Worm (Caenorhabditis elegans) whole organism, mixed stage, embryonic: ENCODE measurements around the gene srg-46.

ENCODE experiments used
- ceh-83 ChIP-seq: fragments of 200-800 bp; sonication (Bioruptor generic); optimal IDR thresholded peaks from 2 replicates; lab custom pipeline; 2018; ENCODE audit warnings: mild to moderate bottlenecking, missing genetic modification characterization, missing compliant biosample characterization
- elt-1 ChIP-seq: sonication (generic microtip); optimal IDR thresholded peaks from 2 replicates; lab custom pipeline; 2017; ENCODE audit warnings: missing genetic modification characterization, mild to moderate bottlenecking, missing compliant biosample characterization, antibody characterized with exemption, moderate library complexity, borderline replicate concordance; ENCODE audit not compliant: insufficient read depth
- elt-3 ChIP-seq: fragments of 150-350 bp; optimal IDR thresholded peaks from 2 replicates; lab custom pipeline; 2014; ENCODE audit warnings: missing biosample characterization, missing genetic modification characterization
- flh-1 ChIP-seq: fragments of 200-800 bp; sonication (Bioruptor generic); optimal IDR thresholded peaks from 2 replicates; lab custom pipeline; 2018; ENCODE audit warnings: mild to moderate bottlenecking, missing genetic modification characterization, moderate library complexity, missing compliant biosample characterization
- lsy-2 ChIP-seq: fragments of 150-350 bp; optimal IDR thresholded peaks from 2 replicates; lab custom pipeline; 2014; ENCODE audit warnings: missing biosample characterization, missing genetic modification characterization
- mep-1 ChIP-seq: fragments of 150-350 bp; optimal IDR thresholded peaks from 2 replicates; lab custom pipeline; 2017; ENCODE audit warnings: missing biosample characterization, missing genetic modification reagents, missing genetic modification characterization, inconsistent platforms
- nhr-12 ChIP-seq: fragments of 150-350 bp; optimal IDR thresholded peaks from 2 replicates; lab custom pipeline; 2014; ENCODE audit warnings: missing biosample characterization, missing genetic modification characterization
- nhr-28 ChIP-seq: fragments of 150-350 bp; optimal IDR thresholded peaks from 2 replicates; lab custom pipeline; 2014; ENCODE audit warnings: missing biosample characterization, missing genetic modification characterization
- pha-4 ChIP-seq: fragments of 150-350 bp; optimal IDR thresholded peaks from 2 replicates; lab custom pipeline; 2018; ENCODE audit warnings: missing biosample characterization, missing genetic modification reagents, missing genetic modification characterization
- sem-2 ChIP-seq: fragments of 200-800 bp; sonication (Bioruptor generic); optimal IDR thresholded peaks from 2 replicates; lab custom pipeline; 2018; ENCODE audit warnings: mild to moderate bottlenecking, missing genetic modification characterization, missing compliant biosample characterization
- snpc-4 ChIP-seq: fragments of 150-350 bp; optimal IDR thresholded peaks from 2 replicates; lab custom pipeline; 2014; ENCODE audit warnings: missing biosample characterization, missing genetic modification characterization
- sptf-1 ChIP-seq: sonication (generic microtip); optimal IDR thresholded peaks from 2 replicates; lab custom pipeline; 2017; ENCODE audit warnings: mild to moderate bottlenecking, missing genetic modification characterization, moderate library complexity, missing compliant biosample characterization
- unc-39 ChIP-seq: fragments of 150-350 bp; optimal IDR thresholded peaks from 2 replicates; lab custom pipeline; 2014; ENCODE audit warnings: missing biosample characterization, missing genetic modification characterization
- unc-62 ChIP-seq: fragments of 150-350 bp; optimal IDR thresholded peaks from 2 replicates; lab custom pipeline; 2014; ENCODE audit warnings: missing biosample characterization, missing genetic modification reagents, missing genetic modification characterization

DNA sequence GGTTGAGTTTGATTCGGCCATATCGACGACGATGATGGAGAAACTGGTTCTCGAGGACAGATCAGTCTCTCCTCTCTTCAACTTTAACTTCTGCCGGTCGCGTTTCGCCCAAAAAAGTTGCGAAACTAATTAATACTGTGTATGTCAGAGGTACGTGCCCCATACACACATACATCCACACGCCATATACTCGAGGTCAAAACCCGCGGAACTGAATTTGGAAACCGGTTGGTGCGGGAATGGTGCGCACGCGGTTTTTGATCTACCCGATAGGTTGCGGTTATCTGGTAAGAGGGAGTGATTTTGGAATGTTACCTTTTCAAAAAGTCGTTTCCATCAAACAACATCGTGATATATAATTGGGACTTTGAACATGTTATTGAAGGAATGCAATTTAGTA lies 16.7 kb downstream of the srg-46 start, which contains the start of gene ifbp-1:
- TF ChIP-seq pha-4 (tag; lab: Kevin White, UChicago) (no peak), unc-62 (no peak), mep-1 (no peak), snpc-4 (no peak), nhr-12 (tag; lab: Kevin White, UChicago) (no peak), nhr-28 (tag; lab: Kevin White, UChicago) (no peak), flh-1 (GFP tag; lab: Kevin White, UChicago) (no peak), lsy-2 (no peak), ceh-83 (no peak), elt-3 (no peak), unc-39 (tag; lab: Kevin White, UChicago) (no peak), elt-1 (tag; lab: Kevin White, UChicago) (no peak), sptf-1 (tag; lab: Kevin White, UChicago) (no peak), sem-2 (no peak)
